Worm (Caenorhabditis elegans): ENCODE measurements around the gene ephx-1.

Gene ephx-1

DNA sequence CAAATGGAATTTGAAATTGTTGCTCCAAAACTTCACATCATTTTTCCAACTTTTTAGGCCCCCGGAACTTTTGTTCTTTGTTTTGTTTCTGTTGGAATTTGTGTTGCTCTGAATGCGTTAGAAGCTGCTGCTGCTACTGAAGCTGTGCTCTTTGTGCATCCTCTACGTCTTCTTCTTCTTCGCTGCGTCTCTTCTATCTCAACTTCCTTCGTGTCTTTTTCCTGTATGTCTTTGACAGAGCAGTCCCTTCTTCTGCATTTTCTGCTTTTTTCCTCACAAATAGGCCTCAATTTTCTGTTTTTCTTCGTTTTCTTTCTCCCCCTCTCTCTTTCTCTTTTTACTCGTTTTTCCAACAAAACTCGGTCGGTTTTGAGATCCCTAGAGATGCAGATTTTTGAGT is 43.5 kb upstream of the ephx-1 start:
- TF ChIP-seq B0310.2 (tag; optimal IDR thresholded peaks at IDR 0.05) (no peak), ceh-13 (GFP tag; optimal IDR thresholded peaks at IDR 0.05) (no peak), scrt-1 (GFP tag; IDR thresholded peaks at IDR 0.05) (no peak)

DNA sequence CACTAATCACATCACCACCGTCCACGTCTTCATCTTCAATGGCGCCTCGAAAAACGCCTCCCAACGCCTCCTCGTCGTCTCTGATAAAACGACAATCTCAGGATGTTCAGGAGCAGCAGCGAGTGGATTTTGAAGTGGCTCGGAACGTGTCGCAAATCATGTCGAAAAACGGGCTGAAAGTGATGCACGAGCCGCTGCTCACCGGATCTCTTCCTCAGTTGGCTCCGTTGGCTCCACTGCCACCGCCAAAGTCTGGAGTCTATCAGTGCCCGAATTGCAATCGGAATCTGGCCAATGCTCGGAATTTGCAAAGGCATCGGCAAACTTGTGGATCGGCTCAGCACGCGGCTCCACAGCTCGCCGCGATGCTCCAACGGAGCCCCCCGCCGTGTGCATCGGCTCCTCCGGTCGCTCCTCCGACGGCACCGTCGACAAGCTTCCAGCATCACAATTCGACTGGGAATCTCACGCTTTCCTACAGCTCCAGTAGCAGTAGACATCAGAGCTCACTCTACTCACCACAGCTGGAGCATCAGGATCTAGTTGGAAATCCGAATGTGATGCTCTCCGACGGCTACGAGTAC is 40.3 kb upstream of the ephx-1 start:
- TF ChIP-seq scrt-1 (GFP tag; IDR thresholded peaks at IDR 0.05) (no peak), ceh-36 (tag; optimal IDR thresholded peaks at IDR 0.05) (no peak), F13C5.2 (tag; optimal IDR thresholded peaks at IDR 0.05) (no peak), flt-1 (GFP tag; IDR thresholded peaks at IDR 0.05) (no peak)

DNA sequence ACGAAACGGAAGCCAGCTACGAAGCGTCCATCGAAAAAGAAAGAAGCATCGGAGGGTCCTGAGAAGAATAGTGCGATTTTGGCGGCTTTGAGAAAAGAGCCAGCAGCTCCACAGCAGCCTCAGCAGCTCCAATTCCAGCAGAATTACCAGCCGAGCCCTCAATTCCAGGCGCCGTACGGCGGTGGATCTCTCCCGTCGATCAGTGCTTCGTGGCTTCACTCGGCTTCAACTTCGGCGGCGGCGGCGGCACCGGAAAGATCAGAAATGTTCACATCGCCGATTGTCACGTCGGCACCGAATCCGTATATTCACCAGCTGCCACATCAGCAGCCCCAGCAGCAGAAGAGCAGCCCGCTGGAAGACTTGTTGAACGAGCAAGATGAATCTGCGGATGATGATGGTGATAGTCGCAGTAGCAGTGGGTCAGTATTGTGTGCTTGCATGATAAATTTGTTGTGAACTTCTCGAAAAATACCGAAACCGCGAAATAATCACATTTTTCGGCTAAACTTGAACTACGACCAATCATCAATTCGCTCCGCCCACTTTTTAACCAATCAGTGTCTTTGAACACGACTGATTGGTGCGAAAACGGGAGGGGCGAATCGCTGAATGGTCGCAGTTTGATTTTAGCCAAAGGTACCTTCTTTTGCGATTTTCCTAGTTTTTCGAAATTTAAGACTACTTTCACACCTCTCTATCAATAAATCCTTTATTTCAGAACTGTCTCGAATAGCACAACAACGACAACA is 38.9 kb upstream of the ephx-1 start:
- TF ChIP-seq F13C5.2 (tag; optimal IDR thresholded peaks at IDR 0.05) (no peak), tbx-37 (GFP tag; conservative IDR thresholded peaks at IDR 0.05) (no peak), ets-7 (tag; optimal IDR thresholded peaks at IDR 0.05) (no peak), ceh-36 (tag; optimal IDR thresholded peaks at IDR 0.05) (no peak), scrt-1 (GFP tag; IDR thresholded peaks at IDR 0.05) (no peak), sea-1 (GFP tag; conservative IDR thresholded peaks at IDR 0.05) (no peak), aly-1 (tag; optimal IDR thresholded peaks at IDR 0.05) (no peak), hmg-4 (GFP tag; optimal IDR thresholded peaks at IDR 0.05) (no peak), tra-4 (tag; optimal IDR thresholded peaks at IDR 0.05) (no peak), tbx-11 (GFP tag; IDR thresholded peaks at IDR 0.05) (no peak), ceh-13 (GFP tag; optimal IDR thresholded peaks at IDR 0.05) (no peak), pes-1 (GFP tag; IDR thresholded peaks at IDR 0.05) (no peak), hmbx-1 (tag; optimal IDR thresholded peaks at IDR 0.05) (no peak), flt-1 (GFP tag; IDR thresholded peaks at IDR 0.05) (no peak), ama-1 (optimal IDR thresholded peaks at IDR 0.05) (no peak), hnd-1 (tag; optimal IDR thresholded peaks at IDR 0.05) (no peak), B0310.2 (tag; optimal IDR thresholded peaks at IDR 0.05) (no peak)

DNA sequence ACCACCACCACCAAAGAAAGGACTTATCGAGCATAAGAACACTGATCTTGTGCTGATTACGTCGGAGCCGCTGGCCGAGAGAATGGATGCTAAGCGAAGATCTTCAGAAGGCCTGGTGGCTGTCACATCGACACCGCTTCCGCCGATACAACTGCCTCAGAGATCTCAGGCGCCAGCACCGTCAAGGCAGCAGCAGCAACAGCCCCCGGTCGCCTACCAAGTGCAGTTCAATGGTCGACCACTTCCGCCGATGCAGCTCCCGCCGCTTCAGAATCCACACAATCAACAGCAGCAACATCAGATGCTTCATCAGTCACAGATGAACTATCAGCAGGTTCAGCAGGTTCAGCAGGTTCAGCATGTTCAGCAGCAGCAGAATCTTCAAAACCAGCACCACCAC is 37.7 kb upstream of the ephx-1 start:
- TF ChIP-seq ceh-36 (tag; optimal IDR thresholded peaks at IDR 0.05) (no peak), flt-1 (GFP tag; IDR thresholded peaks at IDR 0.05) (no peak), aly-1 (tag; optimal IDR thresholded peaks at IDR 0.05) (no peak), sea-1 (GFP tag; conservative IDR thresholded peaks at IDR 0.05) (no peak), tra-4 (tag; optimal IDR thresholded peaks at IDR 0.05) (no peak), ceh-13 (GFP tag; optimal IDR thresholded peaks at IDR 0.05) (no peak), hmg-4 (GFP tag; optimal IDR thresholded peaks at IDR 0.05) (no peak), pes-1 (GFP tag; IDR thresholded peaks at IDR 0.05) (no peak), scrt-1 (GFP tag; IDR thresholded peaks at IDR 0.05) (no peak), tbx-37 (GFP tag; conservative IDR thresholded peaks at IDR 0.05) (no peak), hnd-1 (tag; optimal IDR thresholded peaks at IDR 0.05) (no peak), B0310.2 (tag; optimal IDR thresholded peaks at IDR 0.05) (no peak), ets-7 (tag; optimal IDR thresholded peaks at IDR 0.05) (no peak), F13C5.2 (tag; optimal IDR thresholded peaks at IDR 0.05) (no peak), tbx-11 (GFP tag; IDR thresholded peaks at IDR 0.05) (no peak), ama-1 (optimal IDR thresholded peaks at IDR 0.05) (no peak), hmbx-1 (tag; optimal IDR thresholded peaks at IDR 0.05) (no peak)

DNA sequence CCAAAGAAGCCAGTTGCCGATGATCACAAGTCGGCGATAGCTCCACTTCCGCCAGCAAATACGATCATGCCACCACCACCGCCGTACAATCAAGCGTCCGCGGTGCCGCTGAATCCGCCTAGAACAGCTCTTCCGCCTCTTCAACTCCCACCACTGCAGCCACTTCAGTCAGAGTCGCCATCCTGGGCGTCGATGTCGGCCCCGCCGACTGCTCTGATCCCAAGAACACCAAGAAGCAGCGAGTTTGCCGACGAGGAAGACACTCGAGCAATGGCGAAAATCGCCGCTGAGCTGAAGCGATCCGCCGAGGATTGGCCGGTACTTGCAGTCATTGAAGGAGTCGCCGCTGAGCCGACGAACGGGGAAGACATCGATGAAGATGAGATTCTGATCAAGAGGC is 36.6 kb upstream of the ephx-1 start:
- no peak for TF ChIP-seq ama-1 (optimal IDR thresholded peaks at IDR 0.05)
- TF ChIP-seq pes-1 (GFP tag; IDR thresholded peaks at IDR 0.05): peak; percentile 39; the same call in 1 of the 2 replicates

DNA sequence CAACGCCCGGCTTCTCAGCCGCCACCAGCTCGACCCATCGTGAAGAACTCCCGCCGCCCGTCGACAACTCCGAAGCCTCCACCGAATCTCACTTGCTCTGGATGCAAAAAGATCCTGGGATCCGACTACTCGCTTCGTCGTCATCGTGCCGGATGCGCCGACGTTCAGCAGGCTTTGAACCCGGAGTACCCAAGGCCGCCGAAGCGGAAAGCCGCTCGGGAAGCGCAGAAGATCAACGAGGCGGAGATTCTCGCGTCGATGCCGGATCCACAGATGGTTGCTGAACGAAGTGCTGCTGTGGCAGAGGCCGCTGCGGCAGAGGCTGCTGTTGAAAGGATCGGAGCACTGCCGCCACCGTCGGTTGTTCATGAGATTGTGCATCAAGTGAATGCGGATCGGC is 35.9 kb upstream of the ephx-1 start:
- TF ChIP-seq hnd-1 (tag; optimal IDR thresholded peaks at IDR 0.05) (no peak), tra-4 (tag; optimal IDR thresholded peaks at IDR 0.05) (no peak), ceh-36 (tag; optimal IDR thresholded peaks at IDR 0.05) (no peak), tbx-11 (GFP tag; IDR thresholded peaks at IDR 0.05) (no peak), flt-1 (GFP tag; IDR thresholded peaks at IDR 0.05) (no peak), F13C5.2 (tag; optimal IDR thresholded peaks at IDR 0.05) (no peak), ets-7 (tag; optimal IDR thresholded peaks at IDR 0.05) (no peak), scrt-1 (GFP tag; IDR thresholded peaks at IDR 0.05) (no peak), sea-1 (GFP tag; conservative IDR thresholded peaks at IDR 0.05) (no peak), aly-1 (tag; optimal IDR thresholded peaks at IDR 0.05) (peak; percentile 41), ama-1 (optimal IDR thresholded peaks at IDR 0.05) (no peak), hmg-4 (GFP tag; optimal IDR thresholded peaks at IDR 0.05) (no peak), B0310.2 (tag; optimal IDR thresholded peaks at IDR 0.05) (no peak), pes-1 (GFP tag; IDR thresholded peaks at IDR 0.05) (no peak; the same call in 1 of the 2 replicates), tbx-37 (GFP tag; conservative IDR thresholded peaks at IDR 0.05) (0 out of 2 replicates have a peak, but pooled peaks have one; percentile 12)

DNA sequence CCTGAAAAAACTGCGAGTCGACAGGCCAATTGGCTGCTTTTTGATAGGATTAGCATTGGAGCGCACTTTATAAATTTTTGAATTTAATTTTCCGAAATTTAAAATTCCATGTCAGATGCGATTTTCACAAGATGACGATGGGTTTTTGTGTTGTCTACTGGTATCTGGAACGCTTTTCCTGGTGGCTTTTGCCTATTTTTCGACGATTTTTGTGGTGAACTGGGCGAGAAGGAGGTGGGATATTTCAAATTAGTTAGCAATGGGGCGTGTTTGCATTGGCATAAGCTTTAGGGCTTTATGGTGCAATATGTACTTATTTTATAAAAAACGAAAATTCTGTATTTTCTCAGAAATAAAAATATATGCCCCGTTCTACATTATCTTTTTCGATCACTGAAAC is 32.6 kb upstream of the ephx-1 start, which contains the start of gene K10G6.9:
Gene K10G6.9, plus strand, starts transcription at position 110 of the 400 bp plus-strand sequence.
- no peak for TF ChIP-seq pes-1 (GFP tag; IDR thresholded peaks at IDR 0.05)
- TF ChIP-seq tra-4 (tag; optimal IDR thresholded peaks at IDR 0.05): no peak
- no peak for TF ChIP-seq tbx-11 (GFP tag; IDR thresholded peaks at IDR 0.05)
- TF ChIP-seq ceh-36 (tag; optimal IDR thresholded peaks at IDR 0.05): no peak
- no peak for TF ChIP-seq tbx-37 (GFP tag; conservative IDR thresholded peaks at IDR 0.05)
- no peak for TF ChIP-seq ets-7 (tag; optimal IDR thresholded peaks at IDR 0.05)
- no peak for TF ChIP-seq scrt-1 (GFP tag; IDR thresholded peaks at IDR 0.05)
- TF ChIP-seq hmbx-1 (tag; optimal IDR thresholded peaks at IDR 0.05): no peak
- no peak for TF ChIP-seq flt-1 (GFP tag; IDR thresholded peaks at IDR 0.05)

DNA sequence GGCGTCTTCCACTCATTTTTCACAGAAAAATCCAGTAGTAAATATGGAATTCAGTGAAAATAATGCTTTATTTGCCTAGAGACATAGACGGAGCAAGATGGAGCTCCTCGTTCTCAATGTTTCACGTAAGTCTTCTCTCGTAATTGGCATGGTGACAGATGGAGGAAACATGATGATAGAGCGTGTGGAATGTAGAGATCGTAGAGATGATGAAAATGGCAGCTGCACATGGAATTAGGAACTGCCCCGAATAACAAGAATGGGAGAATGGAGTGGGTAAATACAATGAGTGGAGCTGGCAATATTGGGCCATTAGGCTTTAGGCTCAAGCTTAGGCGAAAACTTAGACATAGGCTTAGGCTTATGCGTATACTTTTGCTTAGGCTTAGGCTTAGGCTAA is 29.8 kb upstream of the ephx-1 start, which contains the start of gene cank-26:
Gene cank-26, minus strand, starts transcription at position 113 of the 400 bp plus-strand sequence.
- TF ChIP-seq ama-1 (optimal IDR thresholded peaks at IDR 0.05) (no peak), aly-1 (tag; optimal IDR thresholded peaks at IDR 0.05) (no peak)
